Worm (Caenorhabditis elegans): ENCODE data around the gene srh-138.

DNA sequence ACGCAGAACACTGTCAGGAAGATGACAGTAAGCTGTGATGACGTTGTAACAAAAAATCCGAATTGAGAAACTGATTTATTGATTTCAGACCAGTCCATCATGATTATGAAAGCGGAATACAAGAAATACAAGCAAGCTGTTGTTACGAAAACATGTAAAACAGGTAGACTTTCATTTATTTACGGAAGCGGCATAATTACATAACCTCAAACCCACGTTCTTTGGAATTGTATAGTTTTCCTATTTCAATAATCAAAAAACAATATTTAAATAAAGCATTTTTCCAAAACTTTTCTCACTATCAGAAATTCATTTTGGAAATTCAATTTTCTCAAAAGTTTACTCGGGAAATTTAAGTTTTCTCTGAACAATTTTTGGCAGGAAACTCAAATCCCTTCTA, 12.1 kb downstream of the srh-138 start, which contains the start of gene str-15:
- TF ChIP-seq egl-27 (tag; optimal IDR thresholded peaks at IDR 0.05) (no peak), ceh-82 (tag; optimal IDR thresholded peaks at IDR 0.05) (no peak), fos-1 (tag; optimal IDR thresholded peaks at IDR 0.05) (no peak), ztf-4 (tag; optimal IDR thresholded peaks at IDR 0.05) (no peak), unc-62 (GFP tag; optimal IDR thresholded peaks at IDR 0.05) (no peak), fkh-10 (GFP tag; optimal IDR thresholded peaks at IDR 0.05) (no peak)
